Fruit fly (Drosophila melanogaster): Measurements from ENCODE around the gene CG13082.
A peak's percentile ranks its signal among the peaks of the same experiment; 100 is the strongest.

Gene CG13082

dm6 chr2L:19575626-19576298 lies 37.5 kb downstream of the CG13082 start (continued):
- TF ChIP-seq NK7.1 (GFP tag; optimal IDR thresholded peaks at IDR 0.05) (peak; percentile 96), Rfx (GFP tag; IDR thresholded peaks at IDR 0.05) (peak; percentile 96), CG4707 (GFP tag; optimal IDR thresholded peaks at IDR 0.05) (peak; percentile 99), Dll (GFP tag; IDR thresholded peaks at IDR 0.05; ENCODE audit: partially characterized antibody) (no peak), Sry-β (GFP tag; optimal IDR thresholded peaks at IDR 0.05) (peak; percentile 52), CG4424 (GFP tag; optimal IDR thresholded peaks at IDR 0.05) (peak; percentile 98), p53 (GFP tag; optimal IDR thresholded peaks at IDR 0.05) (peak; percentile 91), CG13624 (GFP tag; optimal IDR thresholded peaks at IDR 0.05) (peak; percentile 98), CoRest (tag; optimal IDR thresholded peaks at IDR 0.05) (peak; percentile 98), CG12391 (tag; optimal IDR thresholded peaks at IDR 0.05) (peak; percentile 97), ase (GFP tag; IDR thresholded peaks at IDR 0.05) (peak; percentile 86), CG4820 (GFP tag; optimal IDR thresholded peaks at IDR 0.05) (peak; percentile 94), da (GFP tag; optimal IDR thresholded peaks at IDR 0.05) (peak; percentile 94), tgo (GFP tag; IDR thresholded peaks at IDR 0.05) (peak; percentile 92), GATAe (GFP tag; conservative IDR thresholded peaks at IDR 0.05) (peak; percentile 77), dmrt99B (tag; optimal IDR thresholded peaks at IDR 0.05) (peak; percentile 97), Bgb (GFP tag; IDR thresholded peaks at IDR 0.05; ENCODE audit: partially characterized antibody) (no peak; the same call in 1 of the 2 replicates), trem (tag; optimal IDR thresholded peaks at IDR 0.05) (peak; percentile 91), nom (GFP tag; optimal IDR thresholded peaks at IDR 0.05) (peak; percentile 74), cas (GFP tag; IDR thresholded peaks at IDR 0.05) (peak; percentile 74), danr (GFP tag; IDR thresholded peaks at IDR 0.05) (peak; percentile 94), Sry-δ (GFP tag; optimal IDR thresholded peaks at IDR 0.05) (peak; percentile 69), en (GFP tag; optimal IDR thresholded peaks at IDR 0.05) (peak; percentile 94), CG34422 (GFP tag; IDR thresholded peaks at IDR 0.05) (peak; percentile 91), Dad (GFP tag; optimal IDR thresholded peaks at IDR 0.05) (peak; percentile 96), run (tag; optimal IDR thresholded peaks at IDR 0.05) (peak; percentile 92), HmgZ (tag; optimal IDR thresholded peaks at IDR 0.05) (peak; percentile 91), sens (GFP tag) (peak; percentile 100), CG11093 (GFP tag; IDR thresholded peaks at IDR 0.05) (peak; percentile 94), amos (GFP tag; IDR thresholded peaks at IDR 0.05; ENCODE audit: partially characterized antibody) (peak; percentile 27; the same call in 1 of the 2 replicates), Myb (GFP tag; optimal IDR thresholded peaks at IDR 0.05) (peak; percentile 87), CG2199 (GFP tag; IDR thresholded peaks at IDR 0.05) (peak; percentile 58; the same call in 1 of the 3 replicates), Antp (GFP tag; optimal IDR thresholded peaks at IDR 0.05) (peak; percentile 96), CG7839 (tag; optimal IDR thresholded peaks at IDR 0.05) (peak; percentile 98), NfI (GFP tag; optimal IDR thresholded peaks at IDR 0.05) (peak; percentile 97), CG11456 (GFP tag; IDR thresholded peaks at IDR 0.05) (peak; percentile 94), Stat92E (GFP tag; optimal IDR thresholded peaks at IDR 0.05) (no peak), crol (GFP tag; IDR thresholded peaks at IDR 0.05) (peak; percentile 67), CG15601 (tag; optimal IDR thresholded peaks at IDR 0.05) (peak; percentile 91), maf-S (GFP tag; optimal IDR thresholded peaks at IDR 0.05) (peak; percentile 97), CG30431 (GFP tag; optimal IDR thresholded peaks at IDR 0.05) (peak; percentile 97), CG3726 (GFP tag; IDR thresholded peaks at IDR 0.05) (peak; percentile 93; the same call in 2 of the 3 replicates), slbo (GFP tag; IDR thresholded peaks at IDR 0.05) (peak; percentile 96), Oaz (GFP tag; IDR thresholded peaks at IDR 0.05) (peak; percentile 86), CG8359 (GFP tag; optimal IDR thresholded peaks at IDR 0.05; ENCODE audit: borderline replicate concordance) (peak; percentile 89), CTCF (GFP tag; optimal IDR thresholded peaks at IDR 0.05) (peak; percentile 67), CG15073 (GFP tag; optimal IDR thresholded peaks at IDR 0.05) (peak; percentile 80), CG10543 (GFP tag; optimal IDR thresholded peaks at IDR 0.05) (peak; percentile 93), grau (tag; optimal IDR thresholded peaks at IDR 0.05) (peak; percentile 96), CG31441 (GFP tag; IDR thresholded peaks at IDR 0.05) (peak; percentile 97)
